Fruit fly (Drosophila melanogaster): Measurements from ENCODE around the gene Pcyt2.

Gene Pcyt2

dm6 chr3L:1545693-1546329 is 7.5 kb upstream of the Pcyt2 start, which contains the start of the genes CG32313 and Pcyt1 (continued):
- TF ChIP-seq CG7372 (GFP tag; IDR thresholded peaks at IDR 0.05): no peak
- TF ChIP-seq CG8281 (tag; optimal IDR thresholded peaks at IDR 0.05): no peak
- TF ChIP-seq crc (GFP tag; optimal IDR thresholded peaks at IDR 0.05): no peak
- TF ChIP-seq Nf-YB (GFP tag; optimal IDR thresholded peaks at IDR 0.05): no peak
- TF ChIP-seq CG33557 (GFP tag; optimal IDR thresholded peaks at IDR 0.05): no peak
- no peak for TF ChIP-seq CG4730 (GFP tag; IDR thresholded peaks at IDR 0.05)
- peak; percentile 11 for TF ChIP-seq CG10979 (tag; optimal IDR thresholded peaks at IDR 0.05)
- TF ChIP-seq TFAM (GFP tag; optimal IDR thresholded peaks at IDR 0.05): no peak
- no peak for TF ChIP-seq CG9727 (GFP tag; optimal IDR thresholded peaks at IDR 0.05)
- TF ChIP-seq CG3726 (GFP tag; IDR thresholded peaks at IDR 0.05): no peak
- no peak for TF ChIP-seq disco-r (GFP tag; optimal IDR thresholded peaks at IDR 0.05)
- no peak for TF ChIP-seq CG10209 (GFP tag; optimal IDR thresholded peaks at IDR 0.05)
- no peak for TF ChIP-seq CG11456 (GFP tag; IDR thresholded peaks at IDR 0.05)
- peak; percentile 23; the same call in 1 of the 2 replicates for TF ChIP-seq Rfx (GFP tag; IDR thresholded peaks at IDR 0.05)
- peak; percentile 42 for TF ChIP-seq PHDP (tag; optimal IDR thresholded peaks at IDR 0.05)
- no peak for TF ChIP-seq Ptx1 (GFP tag; IDR thresholded peaks at IDR 0.05)
- no peak for TF ChIP-seq CG12104 (GFP tag; optimal IDR thresholded peaks at IDR 0.05)
- TF ChIP-seq dm (GFP tag; optimal IDR thresholded peaks at IDR 0.05): no peak
- no peak for TF ChIP-seq Stat92E (GFP tag; optimal IDR thresholded peaks at IDR 0.05)
- peak; percentile 96 for TF ChIP-seq CG6791 (GFP tag; IDR thresholded peaks at IDR 0.05; ENCODE audit: partially characterized antibody)
- no peak for TF ChIP-seq trh (GFP tag; optimal IDR thresholded peaks at IDR 0.05)
- no peak for TF ChIP-seq CG18476 (GFP tag; optimal IDR thresholded peaks at IDR 0.05)
- TF ChIP-seq D (optimal IDR thresholded peaks at IDR 0.05): no peak
- TF ChIP-seq D (GFP tag; optimal IDR thresholded peaks at IDR 0.05): no peak
- TF ChIP-seq jigr1 (GFP tag; IDR thresholded peaks at IDR 0.05): no peak; the same call in 2 of the 3 replicates
- peak; percentile 55 for TF ChIP-seq Hmr (GFP tag; optimal IDR thresholded peaks at IDR 0.05)
- no peak for TF ChIP-seq ewg (GFP tag; optimal IDR thresholded peaks at IDR 0.05)
- TF ChIP-seq Nf-YC (tag; optimal IDR thresholded peaks at IDR 0.05): peak; percentile 33
- no peak for TF ChIP-seq ase (GFP tag; IDR thresholded peaks at IDR 0.05)
- no peak for TF ChIP-seq lbe (GFP tag; optimal IDR thresholded peaks at IDR 0.05)
- peak; percentile 3 for TF ChIP-seq gem (tag; optimal IDR thresholded peaks at IDR 0.05)
- no peak for TF ChIP-seq hth (optimal IDR thresholded peaks at IDR 0.05)
- no peak for TF ChIP-seq CTCF (GFP tag; optimal IDR thresholded peaks at IDR 0.05)
- peak; percentile 82 for TF ChIP-seq Med (GFP tag)
- TF ChIP-seq CG5180 (GFP tag; optimal IDR thresholded peaks at IDR 0.05): peak; percentile 27
- TF ChIP-seq Eip74EF (GFP tag; optimal IDR thresholded peaks at IDR 0.05): no peak
- no peak for TF ChIP-seq grn (GFP tag; optimal IDR thresholded peaks at IDR 0.05)
- no peak for TF ChIP-seq ssp (GFP tag; IDR thresholded peaks at IDR 0.05)
- TF ChIP-seq CG7963 (GFP tag; IDR thresholded peaks at IDR 0.05; ENCODE audit: partially characterized antibody): peak; percentile 90
- no peak for TF ChIP-seq CG14014 (GFP tag; IDR thresholded peaks at IDR 0.05)
- TF ChIP-seq CG15269 (tag; optimal IDR thresholded peaks at IDR 0.05): peak; percentile 18
- TF ChIP-seq kni (GFP tag; optimal IDR thresholded peaks at IDR 0.05): no peak
- TF ChIP-seq vnd (GFP tag; IDR thresholded peaks at IDR 0.05; ENCODE audit: partially characterized antibody): peak; percentile 79
- no peak for TF ChIP-seq CG1529 (GFP tag; optimal IDR thresholded peaks at IDR 0.05)
- TF ChIP-seq CG31365 (tag; optimal IDR thresholded peaks at IDR 0.05): no peak
- TF ChIP-seq CG1602 (GFP tag; optimal IDR thresholded peaks at IDR 0.05): no peak
- TF ChIP-seq gfzf (GFP tag; optimal IDR thresholded peaks at IDR 0.05): peak; percentile 25
- TF ChIP-seq CG18599 (GFP tag; optimal IDR thresholded peaks at IDR 0.05): no peak
- peak; percentile 28; the same call in 1 of the 2 replicates for TF ChIP-seq CG31441 (GFP tag; IDR thresholded peaks at IDR 0.05)
- TF ChIP-seq luna (GFP tag; optimal IDR thresholded peaks at IDR 0.05): no peak
- TF ChIP-seq Poxn (GFP tag; IDR thresholded peaks at IDR 0.05): no peak

Data from whole organism, embryonic.